Fruit fly (Drosophila melanogaster): ENCODE data around the gene T48.

DNA sequence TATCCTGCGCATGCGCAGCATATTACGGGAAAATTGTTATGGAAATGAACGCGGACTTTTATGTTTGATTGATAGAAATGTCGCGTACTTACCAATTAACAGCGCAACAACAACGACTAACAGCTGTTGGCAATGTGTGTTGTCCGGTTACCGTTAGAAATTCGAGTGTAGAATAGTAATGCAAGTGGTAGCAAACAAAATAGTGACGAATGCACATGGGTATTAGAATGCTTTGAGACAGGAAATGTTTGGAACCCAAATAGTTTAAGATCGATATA is 1.4 kb downstream of the T48 start:
- no peak for TF ChIP-seq Hr83 (GFP tag; optimal IDR thresholded peaks at IDR 0.05; ENCODE audit: poor library complexity, severe bottlenecking)
- no peak for TF ChIP-seq Myc (optimal IDR thresholded peaks at IDR 0.05)
- TF ChIP-seq dsf (GFP tag; optimal IDR thresholded peaks at IDR 0.05; ENCODE audit: borderline replicate concordance): no peak
- no peak for TF ChIP-seq psq (GFP tag; optimal IDR thresholded peaks at IDR 0.05)
- no peak for TF ChIP-seq CG32264 (GFP tag; optimal IDR thresholded peaks at IDR 0.05)
- TF ChIP-seq h (GFP tag; optimal IDR thresholded peaks at IDR 0.05): no peak
- no peak for TF ChIP-seq foxo (GFP tag; optimal IDR thresholded peaks at IDR 0.05)
- TF ChIP-seq usp (GFP tag; optimal IDR thresholded peaks at IDR 0.05): no peak
- TF ChIP-seq woc (GFP tag; optimal IDR thresholded peaks at IDR 0.05): no peak
- TF ChIP-seq CrebA (GFP tag; optimal IDR thresholded peaks at IDR 0.05; ENCODE audit: borderline replicate concordance): no peak
- TF ChIP-seq tai (GFP tag; optimal IDR thresholded peaks at IDR 0.05): no peak
- TF ChIP-seq Rel (GFP tag; optimal IDR thresholded peaks at IDR 0.05): no peak
- no peak for TF ChIP-seq Rel (tag; optimal IDR thresholded peaks at IDR 0.05)
- no peak for TF ChIP-seq HLH106 (tag; optimal IDR thresholded peaks at IDR 0.05)

Data from whole organism, wandering third instar larva.